Worm (Caenorhabditis elegans): ENCODE results near the gene T26C5.2.

T26C5.2 gene

DNA sequence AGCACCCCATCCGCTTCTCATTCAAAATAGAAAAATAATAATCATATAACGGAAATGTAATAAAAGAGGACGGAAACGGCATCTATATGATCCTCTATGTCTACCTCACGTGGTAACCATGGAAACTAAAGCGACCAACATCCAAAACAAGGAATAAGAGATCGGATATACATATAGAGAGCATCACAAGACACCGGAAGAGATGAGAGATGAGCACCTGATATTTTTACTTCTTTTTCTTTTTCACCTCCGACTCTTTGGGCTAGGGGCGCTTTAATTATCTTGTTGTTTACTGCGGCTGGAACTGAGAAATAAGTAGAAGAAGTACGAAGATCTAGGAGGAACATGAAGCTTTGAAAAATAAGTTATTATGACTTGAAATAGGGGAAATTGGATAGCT, 30.8 kb downstream of the T26C5.2 start:
- no peak for TF ChIP-seq hnd-1 (tag; optimal IDR thresholded peaks at IDR 0.05)
- no peak for TF ChIP-seq ama-1 (optimal IDR thresholded peaks at IDR 0.05)
- TF ChIP-seq B0310.2 (tag; optimal IDR thresholded peaks at IDR 0.05), result no peak
- no peak for TF ChIP-seq sea-1 (GFP tag; conservative IDR thresholded peaks at IDR 0.05)
- TF ChIP-seq F13C5.2 (tag; optimal IDR thresholded peaks at IDR 0.05), result no peak
- TF ChIP-seq hmg-4 (GFP tag; optimal IDR thresholded peaks at IDR 0.05), result no peak
- TF ChIP-seq aly-1 (tag; optimal IDR thresholded peaks at IDR 0.05), result no peak
- no peak for TF ChIP-seq scrt-1 (GFP tag; IDR thresholded peaks at IDR 0.05)
- TF ChIP-seq pes-1 (GFP tag; IDR thresholded peaks at IDR 0.05), result no peak
- TF ChIP-seq tbx-37 (GFP tag; conservative IDR thresholded peaks at IDR 0.05), result no peak
- no peak for TF ChIP-seq tra-4 (tag; optimal IDR thresholded peaks at IDR 0.05)
- TF ChIP-seq ceh-13 (GFP tag; optimal IDR thresholded peaks at IDR 0.05), result no peak
- no peak for TF ChIP-seq flt-1 (GFP tag; IDR thresholded peaks at IDR 0.05)
- no peak for TF ChIP-seq ceh-36 (tag; optimal IDR thresholded peaks at IDR 0.05)

DNA sequence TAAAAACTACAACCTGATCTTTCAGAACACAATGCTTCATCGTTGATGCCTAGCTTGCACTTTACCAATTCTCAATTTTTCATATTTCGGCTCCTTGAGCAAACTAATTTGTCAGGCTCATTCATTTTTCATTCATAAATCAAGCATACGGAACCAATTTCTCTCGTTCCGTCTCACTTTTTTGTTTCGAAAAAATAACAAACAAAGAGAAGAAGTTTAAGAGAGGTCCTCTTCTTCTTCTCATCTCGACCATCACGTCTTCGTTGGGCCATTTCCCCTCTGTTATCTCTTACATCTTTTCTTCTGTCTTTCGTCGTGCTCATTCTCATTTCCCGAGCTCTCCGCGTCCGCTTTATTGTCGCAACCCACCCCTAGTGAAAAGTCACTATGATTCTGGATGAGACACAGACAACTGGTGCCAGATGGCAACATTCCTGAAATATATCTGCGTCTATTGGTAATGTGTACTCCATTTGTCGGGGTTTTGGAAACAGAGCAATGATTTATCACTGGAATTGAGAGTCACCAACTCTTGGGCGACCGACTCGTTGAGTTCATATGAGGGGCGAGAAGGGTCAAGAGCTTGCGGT, 31.8 kb downstream of the T26C5.2 start:
- no peak for TF ChIP-seq scrt-1 (GFP tag; IDR thresholded peaks at IDR 0.05)

DNA sequence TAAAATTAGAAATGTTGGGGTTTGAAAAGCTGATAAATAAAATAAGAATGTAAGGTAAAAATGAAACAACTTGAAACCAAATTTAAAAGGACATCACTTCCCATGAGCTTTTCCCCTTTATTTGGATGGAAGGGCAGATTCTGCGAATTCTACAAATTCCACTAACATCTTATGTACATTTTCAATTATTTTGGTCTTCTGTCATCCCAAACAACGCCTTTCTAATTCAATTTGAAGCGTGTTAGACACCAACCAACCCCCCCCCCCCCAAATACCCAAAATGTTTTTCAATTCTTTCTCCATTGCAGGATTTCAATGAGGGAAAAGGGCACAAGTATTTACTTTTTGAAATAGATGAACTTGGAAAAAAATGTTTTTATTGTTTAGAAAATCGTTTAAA, 32.7 kb downstream of the T26C5.2 start:
- TF ChIP-seq ets-7 (tag; optimal IDR thresholded peaks at IDR 0.05) (no peak), flt-1 (GFP tag; IDR thresholded peaks at IDR 0.05) (no peak)

DNA sequence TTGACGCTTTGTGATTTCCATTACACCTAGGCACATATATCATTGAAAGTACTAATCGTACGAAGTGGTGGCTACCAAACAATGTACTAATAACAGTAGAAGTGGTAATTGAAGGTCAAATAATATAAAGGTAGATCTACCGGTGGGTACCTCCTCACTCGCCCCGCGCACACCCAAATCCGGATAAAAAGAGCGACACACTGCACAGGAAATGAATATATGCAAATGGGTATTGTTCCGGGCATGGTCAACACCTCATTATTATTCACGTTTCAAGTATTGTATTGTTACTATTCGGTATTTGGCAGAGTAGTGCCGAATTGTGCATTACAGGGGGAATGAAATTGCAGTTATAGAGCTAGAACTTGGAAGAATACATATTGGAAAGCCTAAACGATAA, 33.2 kb downstream of the T26C5.2 start:
- no peak for TF ChIP-seq pes-1 (GFP tag; IDR thresholded peaks at IDR 0.05)
- TF ChIP-seq sea-1 (GFP tag; conservative IDR thresholded peaks at IDR 0.05), result no peak

DNA sequence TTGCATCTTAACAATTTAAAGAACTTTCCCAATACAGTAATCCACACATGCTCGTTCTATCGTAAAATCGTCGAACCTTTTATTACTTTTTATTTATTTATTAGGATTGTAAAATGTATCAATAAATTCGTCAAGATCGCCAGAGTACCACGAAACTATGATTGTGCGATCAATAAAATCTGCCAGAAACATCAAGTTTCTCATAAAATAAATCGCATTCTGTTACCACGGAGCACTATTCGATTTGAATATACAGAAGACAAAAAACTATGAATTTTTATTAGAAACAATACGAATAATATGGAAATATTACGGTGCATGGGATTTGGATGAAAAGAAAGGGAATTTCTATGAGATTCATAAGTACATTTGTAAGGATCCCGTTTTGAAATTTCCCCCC, 33.7 kb downstream of the T26C5.2 start, which contains the start of gene C01G6.2:
Gene C01G6.2, plus strand, starts transcription at position 301 of the 400 bp plus-strand sequence.
- TF ChIP-seq hnd-1 (tag; optimal IDR thresholded peaks at IDR 0.05), result no peak
- TF ChIP-seq tbx-11 (GFP tag; IDR thresholded peaks at IDR 0.05), result no peak
- no peak for TF ChIP-seq tbx-37 (GFP tag; conservative IDR thresholded peaks at IDR 0.05)
- no peak for TF ChIP-seq sea-1 (GFP tag; conservative IDR thresholded peaks at IDR 0.05)
- no peak for TF ChIP-seq aly-1 (tag; optimal IDR thresholded peaks at IDR 0.05)
- no peak for TF ChIP-seq flt-1 (GFP tag; IDR thresholded peaks at IDR 0.05)
- no peak for TF ChIP-seq tra-4 (tag; optimal IDR thresholded peaks at IDR 0.05)
- TF ChIP-seq ets-7 (tag; optimal IDR thresholded peaks at IDR 0.05), result no peak
- no peak for TF ChIP-seq ama-1 (optimal IDR thresholded peaks at IDR 0.05)

DNA sequence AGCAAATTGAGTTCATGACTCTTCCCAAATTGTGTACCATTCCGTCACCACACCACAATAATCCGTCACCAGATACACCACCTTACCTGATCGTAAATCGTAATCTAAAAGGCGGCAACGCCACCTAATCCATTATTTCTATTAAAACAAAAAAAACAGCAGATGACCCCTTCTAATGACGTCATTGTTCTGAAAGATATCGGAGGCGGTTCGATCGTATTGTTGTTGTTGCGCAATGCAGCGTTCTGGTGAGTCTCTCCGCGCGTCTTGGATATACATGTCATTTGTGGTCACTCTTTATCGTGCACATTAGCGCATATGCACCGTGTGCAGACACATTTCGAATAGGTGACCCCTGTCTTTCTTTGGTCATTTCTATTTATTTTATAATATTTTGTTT, 36.0 kb downstream of the T26C5.2 start:
- TF ChIP-seq ceh-36 (tag; optimal IDR thresholded peaks at IDR 0.05) (peak; percentile 59), hnd-1 (tag; optimal IDR thresholded peaks at IDR 0.05) (no peak), pes-1 (GFP tag; IDR thresholded peaks at IDR 0.05) (peak; percentile 56), aly-1 (tag; optimal IDR thresholded peaks at IDR 0.05) (no peak)

DNA sequence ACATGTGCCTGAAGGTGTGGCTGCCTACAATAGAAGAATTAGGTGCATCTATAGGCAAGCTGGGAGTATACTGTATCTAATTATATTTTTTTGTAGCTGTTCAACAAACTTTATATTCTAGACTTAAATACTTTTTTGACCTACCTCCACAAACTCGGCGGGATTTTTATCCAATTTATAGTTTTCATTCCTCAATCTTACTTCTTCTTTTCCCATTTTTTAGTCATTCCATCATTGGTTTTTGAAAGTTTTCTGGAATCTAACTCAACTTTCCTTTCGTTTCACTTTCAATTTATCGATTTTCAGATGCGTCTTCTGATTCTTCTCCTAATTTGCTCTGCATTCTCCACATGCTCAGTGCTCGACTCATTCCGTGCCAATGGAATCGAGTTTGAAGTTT, 36.6 kb downstream of the T26C5.2 start, which contains the start of gene C01G6.3:
Gene C01G6.3, plus strand, starts transcription at position 301 of the 400 bp plus-strand sequence.
- TF ChIP-seq hmg-4 (GFP tag; optimal IDR thresholded peaks at IDR 0.05) (no peak), ama-1 (optimal IDR thresholded peaks at IDR 0.05) (no peak), tbx-11 (GFP tag; IDR thresholded peaks at IDR 0.05) (no peak), hnd-1 (tag; optimal IDR thresholded peaks at IDR 0.05) (no peak), pes-1 (GFP tag; IDR thresholded peaks at IDR 0.05) (no peak), F13C5.2 (tag; optimal IDR thresholded peaks at IDR 0.05) (no peak), tbx-37 (GFP tag; conservative IDR thresholded peaks at IDR 0.05) (no peak), B0310.2 (tag; optimal IDR thresholded peaks at IDR 0.05) (no peak), ceh-13 (GFP tag; optimal IDR thresholded peaks at IDR 0.05) (no peak), ets-7 (tag; optimal IDR thresholded peaks at IDR 0.05) (no peak), aly-1 (tag; optimal IDR thresholded peaks at IDR 0.05) (no peak), scrt-1 (GFP tag; IDR thresholded peaks at IDR 0.05) (no peak), flt-1 (GFP tag; IDR thresholded peaks at IDR 0.05) (no peak), ceh-36 (tag; optimal IDR thresholded peaks at IDR 0.05) (no peak), sea-1 (GFP tag; conservative IDR thresholded peaks at IDR 0.05) (no peak), tra-4 (tag; optimal IDR thresholded peaks at IDR 0.05) (no peak), hmbx-1 (tag; optimal IDR thresholded peaks at IDR 0.05) (no peak)

DNA sequence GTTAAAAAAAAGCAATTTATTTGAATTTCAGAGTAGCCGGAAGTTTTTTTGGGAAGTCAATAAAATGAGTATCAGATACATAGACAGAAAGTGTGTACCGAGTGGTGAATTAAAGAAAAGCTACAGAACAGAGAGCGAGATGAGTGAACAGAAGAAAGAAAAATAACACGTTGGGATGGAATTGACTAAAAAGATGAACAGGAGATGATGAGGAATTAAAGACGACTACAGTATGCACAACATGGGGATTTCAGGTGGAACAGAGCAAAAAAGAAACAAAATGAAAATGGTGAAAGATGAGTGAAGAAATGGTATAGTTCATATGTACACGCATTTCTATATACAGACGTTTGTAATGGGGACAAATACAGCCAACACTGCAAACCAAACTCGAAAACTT, 38.3 kb downstream of the T26C5.2 start:
- TF ChIP-seq flt-1 (GFP tag; IDR thresholded peaks at IDR 0.05), result no peak
- no peak for TF ChIP-seq hnd-1 (tag; optimal IDR thresholded peaks at IDR 0.05)
- TF ChIP-seq B0310.2 (tag; optimal IDR thresholded peaks at IDR 0.05), result no peak
- TF ChIP-seq ceh-13 (GFP tag; optimal IDR thresholded peaks at IDR 0.05), result no peak
- no peak for TF ChIP-seq tra-4 (tag; optimal IDR thresholded peaks at IDR 0.05)
- peak; percentile 17 for TF ChIP-seq ama-1 (optimal IDR thresholded peaks at IDR 0.05)

DNA sequence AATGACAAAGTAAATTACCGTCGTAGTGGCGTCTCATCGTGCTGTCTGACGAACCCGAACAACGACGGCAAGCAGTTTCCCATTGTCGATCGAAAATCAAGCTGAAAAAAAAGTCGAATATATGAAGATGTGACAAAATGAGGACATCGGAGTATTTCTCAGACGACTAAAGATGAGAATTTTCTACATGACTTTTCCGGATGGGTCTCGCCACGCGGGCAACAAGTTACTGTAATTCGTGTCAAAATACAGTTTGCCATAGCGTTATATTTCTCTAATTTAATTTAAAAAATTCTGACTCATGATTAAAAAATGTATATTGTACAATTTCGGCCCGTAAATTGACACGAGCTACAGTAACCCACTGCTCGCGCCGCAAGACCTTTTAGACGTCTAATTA, 39.9 kb downstream of the T26C5.2 start, which contains the start of gene C01G6.4:
Gene C01G6.4, minus strand, starts transcription at position 101 of the 400 bp plus-strand sequence.
- TF ChIP-seq scrt-1 (GFP tag; IDR thresholded peaks at IDR 0.05), result no peak

Data from whole organism, early embryonic.